Worm (Caenorhabditis elegans) whole organism, L2 larva: ENCODE measurements around the gene nspd-5.

ENCODE experiments used
- aly-2 ChIP-seq: fragments of 150-350 bp; optimal IDR thresholded peaks from 2 replicates; lab custom pipeline; 2014; ENCODE audit warnings: missing biosample characterization, missing genetic modification characterization
- ama-1 ChIP-seq: fragments of 150-350 bp; optimal IDR thresholded peaks from 2 replicates; lab custom pipeline; 2018; ENCODE audit warnings: inconsistent platforms
- lin-13 ChIP-seq: fragments of 150-350 bp; optimal IDR thresholded peaks from 2 replicates; lab custom pipeline; 2014; ENCODE audit warnings: missing biosample characterization, missing genetic modification reagents, missing genetic modification characterization
- nhr-10 ChIP-seq: sonication (generic microtip); optimal IDR thresholded peaks from 2 replicates; lab custom pipeline; 2017; ENCODE audit warnings: missing biosample characterization, missing genetic modification characterization
- nhr-11 ChIP-seq: fragments of 150-350 bp; optimal IDR thresholded peaks from 2 replicates; lab custom pipeline; 2014; ENCODE audit warnings: missing biosample characterization, missing genetic modification characterization
- sma-3 ChIP-seq: sonication (generic microtip); optimal IDR thresholded peaks from 2 replicates; lab custom pipeline; 2016; ENCODE audit warnings: missing genetic modification reagents, missing genetic modification characterization, missing compliant biosample characterization

- TF ChIP-seq nhr-10 (tag; lab: Kevin White, UChicago) (no peak), lin-13 (no peak), nhr-11 (tag; lab: Kevin White, UChicago) (no peak), sma-3 (GFP tag; lab: Kevin White, UChicago) (no peak), ama-1 (lab: Kevin White, UChicago) (no peak), aly-2 (no peak)
Observed at ce11 chrII:4863357-4863756, 3.2 kb upstream of the nspd-5 start, which contains the start of the genes mpst-4 and F11G11.14.
